Worm (Caenorhabditis elegans) whole organism, L2 larva: ENCODE results near the gene Y50E8A.2.

ENCODE experiments used
- C34F6.9 ChIP-seq: fragments of 150-350 bp; optimal IDR thresholded peaks from 2 replicates; lab custom pipeline; 2014; ENCODE audit warnings: missing biosample characterization, missing genetic modification characterization
- F13H6.1 ChIP-seq: sonication (generic microtip); optimal IDR thresholded peaks from 2 replicates; lab custom pipeline; 2016; ENCODE audit warnings: missing genetic modification characterization, missing compliant biosample characterization
- R02D3.7 ChIP-seq: fragments of 150-350 bp; optimal IDR thresholded peaks from 2 replicates; lab custom pipeline; 2014; ENCODE audit warnings: missing biosample characterization, missing genetic modification characterization
- Y55F3AM.14 ChIP-seq: fragments of 200-800 bp; sonication (Bioruptor generic); optimal IDR thresholded peaks from 2 replicates; lab custom pipeline; 2018; ENCODE audit warnings: mild to moderate bottlenecking, missing genetic modification characterization, missing compliant biosample characterization
- ZK546.5 ChIP-seq: sonication (generic microtip); optimal IDR thresholded peaks from 2 replicates; lab custom pipeline; 2017; ENCODE audit warnings: missing biosample characterization, missing genetic modification characterization
- alr-1 ChIP-seq: fragments of 150-350 bp; optimal IDR thresholded peaks from 2 replicates; lab custom pipeline; 2014; ENCODE audit warnings: missing biosample characterization, missing genetic modification characterization
- aly-2 ChIP-seq: fragments of 150-350 bp; optimal IDR thresholded peaks from 2 replicates; lab custom pipeline; 2014; ENCODE audit warnings: missing biosample characterization, missing genetic modification characterization
- ama-1 ChIP-seq: fragments of 150-350 bp; optimal IDR thresholded peaks from 2 replicates; lab custom pipeline; 2018; ENCODE audit warnings: inconsistent platforms
- blmp-1 ChIP-seq: sonication (generic microtip); optimal IDR thresholded peaks from 2 replicates; lab custom pipeline; 2017; ENCODE audit warnings: missing genetic modification characterization, mild to moderate bottlenecking, missing compliant biosample characterization, antibody characterized with exemption, moderate library complexity; ENCODE audit not compliant: insufficient read depth
- ceh-16 ChIP-seq: fragments of 150-350 bp; optimal IDR thresholded peaks from 2 replicates; lab custom pipeline; 2014; ENCODE audit warnings: missing biosample characterization, missing genetic modification characterization
- ceh-82 ChIP-seq: fragments of 150-350 bp; optimal IDR thresholded peaks from 2 replicates; lab custom pipeline; 2014; ENCODE audit warnings: missing biosample characterization, missing genetic modification characterization
- crh-2 ChIP-seq: sonication (generic microtip); optimal IDR thresholded peaks from 2 replicates; lab custom pipeline; 2017; ENCODE audit warnings: missing biosample characterization, missing genetic modification characterization
- dmd-4 ChIP-seq: sonication (generic microtip); optimal IDR thresholded peaks from 2 replicates; lab custom pipeline; 2017; ENCODE audit warnings: missing biosample characterization, missing genetic modification characterization
- egl-27 ChIP-seq: sonication (generic microtip); optimal IDR thresholded peaks from 3 replicates; lab custom pipeline; 2017; ENCODE audit warnings: missing biosample characterization, missing genetic modification reagents, missing genetic modification characterization
- elt-1 ChIP-seq: fragments of 150-350 bp; optimal IDR thresholded peaks from 2 replicates; lab custom pipeline; 2014; ENCODE audit warnings: missing biosample characterization, missing genetic modification characterization
- elt-3 ChIP-seq: sonication (generic microtip); optimal IDR thresholded peaks from 2 replicates; lab custom pipeline; 2017; ENCODE audit warnings: missing biosample characterization, missing genetic modification characterization
- fos-1 ChIP-seq: fragments of 150-350 bp; optimal IDR thresholded peaks from 2 replicates; lab custom pipeline; 2014; ENCODE audit warnings: missing biosample characterization, missing genetic modification characterization
- gmeb-1 ChIP-seq: fragments of 150-350 bp; optimal IDR thresholded peaks from 2 replicates; lab custom pipeline; 2014; ENCODE audit warnings: missing biosample characterization, missing genetic modification characterization
- lin-11 ChIP-seq: fragments of 150-350 bp; sonication (generic microtip); optimal IDR thresholded peaks from 2 replicates; lab custom pipeline; 2014; ENCODE audit warnings: missing biosample characterization, missing genetic modification characterization, inconsistent platforms, mixed read lengths
- lin-13 ChIP-seq: fragments of 150-350 bp; optimal IDR thresholded peaks from 2 replicates; lab custom pipeline; 2014; ENCODE audit warnings: missing biosample characterization, missing genetic modification reagents, missing genetic modification characterization
- lsy-2 ChIP-seq, 2 experiments: fragments of 150-350 bp in 1 of 2; sonication (generic microtip) in 1 of 2; optimal IDR thresholded peaks; 2 replicates each; lab custom pipeline; 2014 to 2017; ENCODE audit warnings: missing biosample characterization in 2 of 2, missing genetic modification characterization in 2 of 2
- mab-5 ChIP-seq: fragments of 150-350 bp; optimal IDR thresholded peaks from 2 replicates; lab custom pipeline; 2014; ENCODE audit warnings: missing biosample characterization, missing genetic modification characterization
- mbf-1 ChIP-seq: sonication (generic microtip); optimal IDR thresholded peaks from 2 replicates; lab custom pipeline; 2017; ENCODE audit warnings: missing biosample characterization, missing genetic modification characterization
- mdl-1 ChIP-seq, 2 experiments: fragments of 150-350 bp in 1 of 2; sonication (generic microtip) in 1 of 2; optimal IDR thresholded peaks; 2 replicates each; lab custom pipeline; 2017; ENCODE audit warnings: missing biosample characterization in 2 of 2, missing genetic modification characterization in 2 of 2
- nhr-10 ChIP-seq: sonication (generic microtip); optimal IDR thresholded peaks from 2 replicates; lab custom pipeline; 2017; ENCODE audit warnings: missing biosample characterization, missing genetic modification characterization
- nhr-11 ChIP-seq: fragments of 150-350 bp; optimal IDR thresholded peaks from 2 replicates; lab custom pipeline; 2014; ENCODE audit warnings: missing biosample characterization, missing genetic modification characterization
- nhr-12 ChIP-seq: fragments of 150-350 bp; optimal IDR thresholded peaks from 2 replicates; lab custom pipeline; 2014; ENCODE audit warnings: missing biosample characterization, missing genetic modification characterization
- nhr-129 ChIP-seq: fragments of 150-350 bp; optimal IDR thresholded peaks from 2 replicates; lab custom pipeline; 2014; ENCODE audit warnings: missing biosample characterization, missing genetic modification characterization
- nhr-21 ChIP-seq: fragments of 150-350 bp; optimal IDR thresholded peaks from 2 replicates; lab custom pipeline; 2014; ENCODE audit warnings: missing biosample characterization, missing genetic modification characterization
- nhr-23 ChIP-seq: fragments of 150-350 bp; optimal IDR thresholded peaks from 2 replicates; lab custom pipeline; 2014; ENCODE audit warnings: missing biosample characterization, missing genetic modification reagents, missing genetic modification characterization
- nhr-237 ChIP-seq: fragments of 150-350 bp; optimal IDR thresholded peaks from 2 replicates; lab custom pipeline; 2014; ENCODE audit warnings: missing biosample characterization, missing genetic modification characterization
- nhr-25 ChIP-seq: fragments of 150-350 bp; sonication (generic microtip); optimal IDR thresholded peaks from 3 replicates; lab custom pipeline; 2014; ENCODE audit warnings: missing biosample characterization, missing genetic modification characterization
- nhr-6 ChIP-seq: fragments of 150-350 bp; optimal IDR thresholded peaks from 2 replicates; lab custom pipeline; 2014; ENCODE audit warnings: missing biosample characterization, missing genetic modification characterization
- nhr-77 ChIP-seq: fragments of 150-350 bp; optimal IDR thresholded peaks from 2 replicates; lab custom pipeline; 2014; ENCODE audit warnings: missing biosample characterization, missing genetic modification characterization
- peb-1 ChIP-seq: fragments of 150-350 bp; optimal IDR thresholded peaks from 2 replicates; lab custom pipeline; 2014; ENCODE audit warnings: missing biosample characterization, missing genetic modification characterization
- sem-4 ChIP-seq: fragments of 150-350 bp; optimal IDR thresholded peaks from 2 replicates; lab custom pipeline; 2014; ENCODE audit warnings: missing biosample characterization, missing genetic modification reagents, missing genetic modification characterization
- skn-1 ChIP-seq: sonication (generic microtip); optimal IDR thresholded peaks from 2 replicates; lab custom pipeline; 2017; ENCODE audit warnings: missing biosample characterization, missing genetic modification characterization
- sma-3 ChIP-seq: sonication (generic microtip); optimal IDR thresholded peaks from 2 replicates; lab custom pipeline; 2016; ENCODE audit warnings: missing genetic modification reagents, missing genetic modification characterization, missing compliant biosample characterization
- sma-9 ChIP-seq, 2 experiments: fragments of 150-350 bp in 1 of 2; sonication (generic microtip) in 1 of 2; optimal IDR thresholded peaks; 2 replicates each; lab custom pipeline; 2014 to 2016; ENCODE audit warnings: missing genetic modification characterization in 2 of 2, mild to moderate bottlenecking in 1 of 2, missing biosample characterization in 1 of 2, missing compliant biosample characterization in 1 of 2, missing genetic modification reagents in 1 of 2, moderate library complexity in 1 of 2
- snpc-4 ChIP-seq: fragments of 150-350 bp; optimal IDR thresholded peaks from 2 replicates; lab custom pipeline; 2014; ENCODE audit warnings: missing biosample characterization, missing genetic modification characterization
- unc-39 ChIP-seq: fragments of 150-350 bp; optimal IDR thresholded peaks from 2 replicates; lab custom pipeline; 2014; ENCODE audit warnings: missing biosample characterization, missing genetic modification characterization
- unc-55 ChIP-seq: fragments of 150-350 bp; sonication (generic microtip); optimal IDR thresholded peaks from 3 replicates; lab custom pipeline; 2014; ENCODE audit warnings: missing biosample characterization, missing genetic modification reagents, missing genetic modification characterization
- unc-62 ChIP-seq: fragments of 150-350 bp; optimal IDR thresholded peaks from 2 replicates; lab custom pipeline; 2014; ENCODE audit warnings: missing biosample characterization, missing genetic modification reagents, missing genetic modification characterization
- zag-1 ChIP-seq: fragments of 150-350 bp; optimal IDR thresholded peaks from 2 replicates; lab custom pipeline; 2014; ENCODE audit warnings: missing biosample characterization, missing genetic modification characterization
- ztf-1 ChIP-seq: fragments of 200-800 bp; sonication (Bioruptor generic); conservative IDR thresholded peaks from 2 replicates; pipeline ENCODE4 v1.3.6; 2022; ENCODE audit warnings: missing genetic modification characterization, missing compliant biosample characterization
- ztf-11 ChIP-seq: sonication (generic microtip); optimal IDR thresholded peaks from 2 replicates; lab custom pipeline; 2017; ENCODE audit warnings: missing biosample characterization, missing genetic modification characterization
- ztf-4 ChIP-seq: fragments of 150-350 bp; optimal IDR thresholded peaks from 2 replicates; lab custom pipeline; 2014; ENCODE audit warnings: missing biosample characterization, missing genetic modification characterization

Gene Y50E8A.2

DNA sequence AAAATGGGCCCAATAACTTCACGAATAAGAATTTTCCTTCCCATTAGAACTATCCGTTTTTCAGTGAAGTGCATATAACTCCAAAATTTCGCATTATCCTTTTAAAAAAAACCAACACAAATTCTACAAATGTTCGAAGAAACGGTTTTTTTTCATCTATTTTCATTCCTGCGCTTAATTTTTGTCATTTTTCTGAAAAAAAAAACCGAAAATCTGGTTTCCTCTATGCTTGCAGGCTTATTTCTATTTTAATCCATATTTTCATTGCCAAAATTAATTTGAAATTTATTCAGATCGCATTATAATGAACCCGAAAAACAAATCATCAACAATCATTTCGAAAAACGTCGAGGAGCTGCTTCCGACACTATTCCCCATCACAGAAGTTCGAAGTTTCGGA lies 30.0 kb downstream of the Y50E8A.2 start, which contains the start of gene set-5:
Gene set-5, plus strand, starts transcription at position 301 of the 400 bp plus-strand sequence.
- TF ChIP-seq mbf-1 (tag; lab: Kevin White, UChicago) (no peak), nhr-12 (tag; lab: Kevin White, UChicago) (no peak)

DNA sequence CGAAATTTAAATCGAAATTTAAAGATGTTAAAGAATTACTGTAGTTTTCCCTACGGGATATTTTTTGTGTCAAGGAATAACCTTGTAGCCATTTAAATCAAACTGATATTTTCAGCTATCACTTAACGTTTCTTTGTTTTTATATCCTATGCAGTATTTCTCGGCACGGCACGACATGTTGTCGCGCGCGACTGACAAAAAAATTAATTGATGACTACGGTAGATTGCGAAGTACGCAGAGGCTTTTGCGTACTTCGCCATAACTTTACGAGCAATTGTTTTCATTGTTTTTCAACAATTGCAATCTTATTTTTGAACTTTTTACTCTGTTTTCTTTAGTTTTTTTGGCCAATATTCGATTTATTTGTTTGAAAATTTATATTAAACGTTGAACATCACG lies 30.6 kb downstream of the Y50E8A.2 start:
- TF ChIP-seq nhr-237 (tag; lab: Kevin White, UChicago) (no peak), sma-3 (GFP tag; lab: Kevin White, UChicago) (no peak), skn-1 (no peak), fos-1 (tag; lab: Kevin White, UChicago) (no peak), nhr-77 (tag; lab: Kevin White, UChicago) (no peak), nhr-23 (tag; lab: Kevin White, UChicago) (no peak), nhr-25 (tag; lab: Kevin White, UChicago) (no peak), lin-13 (no peak), nhr-21 (tag; lab: Kevin White, UChicago) (no peak)

DNA sequence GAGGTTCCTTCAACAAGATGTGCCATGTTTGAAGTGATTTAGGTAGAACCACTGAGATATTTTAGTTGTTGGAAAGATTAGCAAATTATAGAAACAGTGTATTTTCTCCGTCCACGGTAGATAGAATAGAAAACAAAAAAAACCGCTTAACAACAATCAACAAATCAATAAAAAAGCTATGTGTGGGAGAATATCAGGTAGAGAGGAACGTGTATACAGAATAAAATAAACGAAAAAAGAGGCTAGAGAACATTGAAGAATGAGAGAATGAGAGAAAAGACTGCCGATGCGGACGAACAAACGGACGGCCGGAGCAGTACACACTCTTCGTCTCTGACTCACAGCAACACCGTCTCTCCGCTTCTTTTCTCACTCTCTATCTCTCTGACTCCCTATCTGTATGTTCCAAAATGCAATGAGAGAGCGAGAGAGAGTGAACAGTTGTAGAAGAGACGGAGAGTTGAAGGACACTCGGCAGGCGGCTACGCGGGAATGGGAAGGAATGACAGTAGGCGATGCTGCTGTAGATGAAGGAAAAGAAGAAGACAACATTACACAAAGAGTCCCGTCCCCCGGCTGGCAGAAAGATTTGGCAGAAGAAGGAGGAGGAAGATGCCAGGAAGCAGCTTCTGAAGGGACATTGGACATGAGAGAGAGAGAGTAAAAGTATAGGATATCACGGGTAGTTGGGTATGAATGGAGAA lies 31.9 kb downstream of the Y50E8A.2 start, which contains the start of gene unc-112:
Gene unc-112, minus strand, starts transcription at position 51 of the 704 bp plus-strand sequence.
- TF ChIP-seq mdl-1 (tag; optimal IDR thresholded peaks at IDR 0.05; lab: Kevin White, UChicago) (peak in 1 of 2 experiments; percentile 47), mbf-1 (tag; lab: Kevin White, UChicago) (no peak), nhr-77 (tag; lab: Kevin White, UChicago) (no peak), ceh-16 (no peak), dmd-4 (tag; lab: Kevin White, UChicago) (no peak), nhr-10 (tag; lab: Kevin White, UChicago) (no peak), lsy-2 (tag; optimal IDR thresholded peaks at IDR 0.05; lab: Kevin White, UChicago) (peak in 1 of 2 experiments; percentile 77), lin-13 (peak; percentile 72), ceh-82 (tag; lab: Kevin White, UChicago) (no peak), ztf-1 (GFP tag; lab: Robert Waterston, UW) (no peak), ZK546.5 (tag; lab: Kevin White, UChicago) (no peak), nhr-25 (tag; lab: Kevin White, UChicago) (peak; percentile 71), R02D3.7 (tag; lab: Kevin White, UChicago) (no peak), nhr-237 (tag; lab: Kevin White, UChicago) (no peak), zag-1 (tag; lab: Kevin White, UChicago) (peak; percentile 52), gmeb-1 (tag; lab: Kevin White, UChicago) (peak; percentile 5), nhr-129 (tag; lab: Kevin White, UChicago) (peak; percentile 92), nhr-21 (tag; lab: Kevin White, UChicago) (no peak), sem-4 (peak; percentile 78), nhr-11 (tag; lab: Kevin White, UChicago) (no peak), skn-1 (no peak), nhr-12 (tag; lab: Kevin White, UChicago) (no peak), unc-39 (no peak), lin-11 (tag; lab: Kevin White, UChicago) (no peak), alr-1 (tag; lab: Kevin White, UChicago) (no peak), peb-1 (tag; lab: Kevin White, UChicago) (no peak), ztf-4 (tag; lab: Kevin White, UChicago) (peak; percentile 72), F13H6.1 (tag; lab: Kevin White, UChicago) (peak; percentile 92), snpc-4 (tag; lab: Kevin White, UChicago) (no peak), unc-62 (GFP tag; lab: Kevin White, UChicago) (no peak), sma-9 (GFP tag; optimal IDR thresholded peaks at IDR 0.05; lab: Kevin White, UChicago) (peak; percentile 84), sma-9 (tag; optimal IDR thresholded peaks at IDR 0.05; lab: Kevin White, UChicago) (no peak), elt-1 (tag; lab: Kevin White, UChicago) (no peak), Y55F3AM.14 (GFP tag; lab: Kevin White, UChicago) (peak; percentile 12), nhr-6 (tag; lab: Kevin White, UChicago) (no peak), unc-55 (GFP tag; lab: Kevin White, UChicago) (peak; percentile 91), ztf-11 (tag; lab: Kevin White, UChicago) (no peak), egl-27 (peak; percentile 17), elt-3 (no peak), fos-1 (tag; lab: Kevin White, UChicago) (peak; percentile 99), blmp-1 (tag; lab: Kevin White, UChicago) (no peak), mab-5 (peak; percentile 8), nhr-23 (tag; lab: Kevin White, UChicago) (no peak), crh-2 (tag; lab: Kevin White, UChicago) (peak; percentile 56), C34F6.9 (peak; percentile 86), sma-3 (GFP tag; lab: Kevin White, UChicago) (peak; percentile 42), ama-1 (lab: Kevin White, UChicago) (no peak), aly-2 (no peak)
